Fruit fly (Drosophila melanogaster) whole organism, embryonic: ENCODE data around the gene Toll-4.

Experiments used
- CG10543 ChIP-seq: fragments of 200-800 bp; sonication (Bioruptor generic); optimal IDR thresholded peaks from 3 replicates; lab custom pipeline; 2017; ENCODE audit warnings: missing biosample characterization, mild to moderate bottlenecking, missing genetic modification characterization, moderate library complexity
- yki ChIP-seq: fragments of >200 bp; optimal IDR thresholded peaks from 3 replicates; lab custom pipeline; 2018

DNA sequence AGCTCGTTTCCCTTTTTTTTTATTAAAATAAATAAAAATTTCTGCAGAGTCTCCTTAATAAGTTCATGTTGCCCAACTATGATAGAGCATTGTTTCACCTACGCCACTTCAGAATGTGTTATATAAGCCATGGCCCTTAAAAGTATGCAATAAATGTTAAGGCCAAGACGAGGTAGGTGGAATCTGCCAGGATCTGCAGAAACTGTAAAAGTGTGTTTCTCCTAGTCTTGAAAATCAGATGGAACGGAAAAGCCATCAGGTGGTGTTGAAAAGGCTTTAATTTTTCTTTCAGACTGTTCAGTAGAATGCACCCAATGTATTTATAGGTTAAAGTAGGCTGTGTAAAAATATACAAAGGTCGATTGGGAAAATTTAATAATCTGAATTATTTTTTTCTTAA is 7.1 kb upstream of the Toll-4 start, which contains the start of gene CG12439:
- TF ChIP-seq CG10543 (GFP tag; lab: Kevin White, UChicago): no peak
- no peak for TF ChIP-seq yki (lab: Kevin White, UChicago)
